Worm (Caenorhabditis elegans) whole organism, L1 larva: ENCODE results near the gene cyp-14A2.
A peak's percentile ranks its signal among the peaks of the same experiment; 100 is the strongest.

Experiments
- C16A3.4 ChIP-seq: fragments of 150-350 bp; optimal IDR thresholded peaks from 2 replicates; lab custom pipeline; 2014; ENCODE audit warnings: missing biosample characterization, missing genetic modification characterization
- C34B4.2 ChIP-seq: sonication (generic microtip); optimal IDR thresholded peaks from 2 replicates; lab custom pipeline; 2017; ENCODE audit warnings: mild to moderate bottlenecking, missing genetic modification characterization, missing compliant biosample characterization
- F16B12.6 ChIP-seq: fragments of 150-350 bp; optimal IDR thresholded peaks from 2 replicates; lab custom pipeline; 2014; ENCODE audit warnings: missing biosample characterization, missing genetic modification characterization
- aha-1 ChIP-seq: fragments of 150-350 bp; optimal IDR thresholded peaks from 2 replicates; lab custom pipeline; 2014; ENCODE audit warnings: missing biosample characterization, missing genetic modification characterization
- alr-1 ChIP-seq: fragments of 200-800 bp; sonication (Bioruptor generic); optimal IDR thresholded peaks from 2 replicates; lab custom pipeline; 2018; ENCODE audit warnings: borderline replicate concordance, mild to moderate bottlenecking, missing genetic modification characterization, missing compliant biosample characterization
- aly-2 ChIP-seq: fragments of 150-350 bp; optimal IDR thresholded peaks from 2 replicates; lab custom pipeline; 2014; ENCODE audit warnings: missing biosample characterization, missing genetic modification characterization
- blmp-1 ChIP-seq: fragments of 150-350 bp; optimal IDR thresholded peaks from 2 replicates; lab custom pipeline; 2014; ENCODE audit warnings: missing biosample characterization, missing genetic modification characterization
- ceh-82 ChIP-seq, 3 experiments: fragments of 150-350 bp in 1 of 3; sonication (generic microtip) in 2 of 3; optimal IDR thresholded peaks; 2 replicates each; lab custom pipeline; 2014 to 2017; ENCODE audit warnings: missing biosample characterization in 3 of 3, missing genetic modification characterization in 3 of 3
- ceh-90 ChIP-seq: sonication (generic microtip); optimal IDR thresholded peaks from 2 replicates; lab custom pipeline; 2016; ENCODE audit warnings: missing genetic modification characterization, missing compliant biosample characterization
- ces-1 ChIP-seq: fragments of 150-350 bp; optimal IDR thresholded peaks from 2 replicates; lab custom pipeline; 2014; ENCODE audit warnings: missing biosample characterization, missing genetic modification reagents, missing genetic modification characterization
- efl-1 ChIP-seq, 4 experiments: fragments of 150-350 bp; optimal IDR thresholded peaks in 3 of 4; peaks in 1 of 4; 1 replicate in 1 of 4; 2 replicates in 3 of 4; lab custom pipeline; 2014; ENCODE audit warnings: missing biosample characterization in 2 of 4, missing genetic modification characterization in 2 of 4, missing genetic modification reagents in 2 of 4
- egl-13 ChIP-seq: sonication (generic microtip); optimal IDR thresholded peaks from 2 replicates; lab custom pipeline; 2016; ENCODE audit warnings: missing genotype, missing genetic modification reagents, missing genetic modification characterization, missing compliant biosample characterization
- egl-27 ChIP-seq, 2 experiments: fragments of 150-350 bp in 1 of 2; sonication (generic microtip); optimal IDR thresholded peaks; 3 replicates each; lab custom pipeline; 2017 to 2018; ENCODE audit warnings: missing biosample characterization in 2 of 2, missing genetic modification characterization in 2 of 2, missing genetic modification reagents in 2 of 2
- elt-2 ChIP-seq: sonication (generic microtip); optimal IDR thresholded peaks from 2 replicates; lab custom pipeline; 2016; ENCODE audit warnings: missing genetic modification characterization, mild to moderate bottlenecking, inconsistent platforms, missing compliant biosample characterization, missing genetic modification reagents
- ets-5 ChIP-seq: fragments of 200-800 bp; sonication (Bioruptor generic); IDR thresholded peaks from 2 replicates; pipeline ENCODE4 v1.3.6; 2022; ENCODE audit warnings: missing genetic modification characterization, missing compliant biosample characterization
- fkh-4 ChIP-seq: sonication (generic microtip); optimal IDR thresholded peaks from 2 replicates; lab custom pipeline; 2016; ENCODE audit warnings: missing compliant biosample characterization, missing genetic modification characterization, borderline replicate concordance
- fkh-8 ChIP-seq: sonication (generic microtip); optimal IDR thresholded peaks from 2 replicates; lab custom pipeline; 2016; ENCODE audit warnings: mild to moderate bottlenecking, missing genetic modification characterization, missing compliant biosample characterization
- fos-1 ChIP-seq: fragments of 150-350 bp; optimal IDR thresholded peaks from 2 replicates; lab custom pipeline; 2014; ENCODE audit warnings: missing biosample characterization, missing genetic modification characterization
- grh-1 ChIP-seq: fragments of 200-800 bp; sonication (Bioruptor generic); IDR thresholded peaks from 2 replicates; pipeline ENCODE4 v1.3.6; 2022; ENCODE audit warnings: missing genetic modification reagents, missing genetic modification characterization, missing compliant biosample characterization
- hlh-17 ChIP-seq: fragments of 200-800 bp; sonication (Bioruptor generic); optimal IDR thresholded peaks from 2 replicates; lab custom pipeline; 2018; ENCODE audit warnings: missing genetic modification characterization, mild to moderate bottlenecking, missing compliant biosample characterization, moderate library complexity, borderline replicate concordance
- hpl-2 ChIP-seq: fragments of 150-350 bp; optimal IDR thresholded peaks from 2 replicates; lab custom pipeline; 2014; ENCODE audit warnings: missing biosample characterization, missing genetic modification reagents, missing genetic modification characterization
- irx-1 ChIP-seq: sonication (generic microtip); optimal IDR thresholded peaks from 2 replicates; lab custom pipeline; 2016; ENCODE audit warnings: missing genetic modification characterization, missing compliant biosample characterization
- jun-1 ChIP-seq: fragments of 150-350 bp; optimal IDR thresholded peaks from 2 replicates; lab custom pipeline; 2014; ENCODE audit warnings: missing biosample characterization, missing genetic modification reagents, missing genetic modification characterization
- lin-13 ChIP-seq: fragments of 150-350 bp; optimal IDR thresholded peaks from 2 replicates; lab custom pipeline; 2014; ENCODE audit warnings: missing biosample characterization, missing genetic modification reagents, missing genetic modification characterization
- lin-14 ChIP-seq: fragments of 200-800 bp; sonication (Bioruptor generic); optimal IDR thresholded peaks from 2 replicates; lab custom pipeline; 2018; ENCODE audit warnings: mild to moderate bottlenecking, missing genetic modification characterization, moderate library complexity, missing compliant biosample characterization
- lin-15B ChIP-seq: fragments of 150-350 bp; sonication (generic microtip); optimal IDR thresholded peaks from 3 replicates; lab custom pipeline; 2014; ENCODE audit warnings: missing biosample characterization, missing genetic modification characterization
- lin-35 ChIP-seq, 2 experiments: fragments of 150-350 bp; optimal IDR thresholded peaks; 2 replicates each; lab custom pipeline; 2014; ENCODE audit warnings: missing biosample characterization in 2 of 2, missing genetic modification characterization in 2 of 2, missing genetic modification reagents in 2 of 2
- lir-3 ChIP-seq: sonication (generic microtip); optimal IDR thresholded peaks from 2 replicates; lab custom pipeline; 2016; ENCODE audit warnings: mild to moderate bottlenecking, missing genetic modification characterization, moderate library complexity, missing compliant biosample characterization; ENCODE audit not compliant: poor library complexity
- mef-2 ChIP-seq: fragments of 150-350 bp; optimal IDR thresholded peaks from 2 replicates; lab custom pipeline; 2014; ENCODE audit warnings: missing biosample characterization, missing genetic modification characterization
- mep-1 ChIP-seq: fragments of 150-350 bp; optimal IDR thresholded peaks from 2 replicates; lab custom pipeline; 2014; ENCODE audit warnings: missing biosample characterization, missing genetic modification characterization
- nhr-237 ChIP-seq: fragments of 150-350 bp; optimal IDR thresholded peaks from 2 replicates; lab custom pipeline; 2014; ENCODE audit warnings: missing biosample characterization, missing genetic modification characterization
- nhr-28 ChIP-seq: fragments of 150-350 bp; optimal IDR thresholded peaks from 2 replicates; lab custom pipeline; 2014; ENCODE audit warnings: missing biosample characterization, missing genetic modification characterization
- nhr-76 ChIP-seq: sonication (generic microtip); optimal IDR thresholded peaks from 2 replicates; lab custom pipeline; 2017; ENCODE audit warnings: missing biosample characterization, missing genetic modification characterization
- nhr-77 ChIP-seq: fragments of 150-350 bp; optimal IDR thresholded peaks from 2 replicates; lab custom pipeline; 2014; ENCODE audit warnings: missing biosample characterization, missing genetic modification characterization
- nhr-84 ChIP-seq: sonication (generic microtip); optimal IDR thresholded peaks from 2 replicates; lab custom pipeline; 2017; ENCODE audit warnings: missing biosample characterization, missing genetic modification characterization
- nhr-85 ChIP-seq: sonication (generic microtip); peaks from one replicate; lab custom pipeline; 2016; ENCODE audit warnings: missing genetic modification characterization, inconsistent platforms, missing compliant biosample characterization
- nhr-90 ChIP-seq: sonication (generic microtip); optimal IDR thresholded peaks from 2 replicates; lab custom pipeline; 2016; ENCODE audit warnings: mild to moderate bottlenecking, missing genetic modification characterization, missing compliant biosample characterization; ENCODE audit not compliant: poor library complexity
- pag-3 ChIP-seq: sonication (generic microtip); optimal IDR thresholded peaks from 2 replicates; lab custom pipeline; 2017; ENCODE audit warnings: missing genetic modification characterization, mild to moderate bottlenecking, missing compliant biosample characterization, antibody characterized with exemption, borderline replicate concordance; ENCODE audit not compliant: insufficient read depth
- skn-1 ChIP-seq: fragments of 150-350 bp; optimal IDR thresholded peaks from 2 replicates; lab custom pipeline; 2014; ENCODE audit warnings: missing biosample characterization, missing genetic modification characterization
- snpc-4 ChIP-seq: fragments of 150-350 bp; optimal IDR thresholded peaks from 2 replicates; lab custom pipeline; 2014; ENCODE audit warnings: missing biosample characterization, missing genetic modification characterization
- snu-23 ChIP-seq: sonication (generic microtip); optimal IDR thresholded peaks from 2 replicates; lab custom pipeline; 2016; ENCODE audit warnings: missing genetic modification characterization, missing compliant biosample characterization
- sox-4 ChIP-seq: sonication (generic microtip); optimal IDR thresholded peaks from 2 replicates; lab custom pipeline; 2016; ENCODE audit warnings: missing genetic modification characterization, missing compliant biosample characterization
- sptf-1 ChIP-seq: fragments of 150-350 bp; optimal IDR thresholded peaks from 2 replicates; lab custom pipeline; 2014; ENCODE audit warnings: missing biosample characterization, missing genetic modification characterization
- sup-37 ChIP-seq: fragments of 200-800 bp; sonication (Bioruptor generic); optimal IDR thresholded peaks from 2 replicates; lab custom pipeline; 2018; ENCODE audit warnings: mild to moderate bottlenecking, missing genetic modification characterization, missing compliant biosample characterization
- swsn-7 ChIP-seq: sonication (generic microtip); optimal IDR thresholded peaks from 2 replicates; lab custom pipeline; 2016; ENCODE audit warnings: missing genetic modification characterization, missing compliant biosample characterization
- tbx-2 ChIP-seq: sonication (generic microtip); optimal IDR thresholded peaks from 2 replicates; lab custom pipeline; 2016; ENCODE audit warnings: missing genetic modification characterization, missing compliant biosample characterization
- tlp-1 ChIP-seq: fragments of 150-350 bp; optimal IDR thresholded peaks from 2 replicates; lab custom pipeline; 2014; ENCODE audit warnings: missing biosample characterization, missing genetic modification characterization
- unc-130 ChIP-seq: fragments of 150-350 bp; optimal IDR thresholded peaks from 2 replicates; lab custom pipeline; 2017; ENCODE audit warnings: missing biosample characterization, missing genetic modification characterization, inconsistent platforms
- unc-30 ChIP-seq: sonication (generic microtip); optimal IDR thresholded peaks from 2 replicates; lab custom pipeline; 2017; ENCODE audit warnings: missing biosample characterization, missing genetic modification characterization
- unc-86 ChIP-seq: sonication (generic microtip); optimal IDR thresholded peaks from 2 replicates; lab custom pipeline; 2016; ENCODE audit warnings: missing genetic modification characterization, missing compliant biosample characterization
- vab-15 ChIP-seq: sonication (generic microtip); optimal IDR thresholded peaks from 2 replicates; lab custom pipeline; 2017; ENCODE audit warnings: missing genotype, mild to moderate bottlenecking, missing genetic modification characterization, missing compliant biosample characterization
- xbp-1 ChIP-seq: sonication (generic microtip); optimal IDR thresholded peaks from 2 replicates; lab custom pipeline; 2016; ENCODE audit warnings: missing genetic modification characterization, missing compliant biosample characterization
- ztf-4 ChIP-seq: fragments of 150-350 bp; optimal IDR thresholded peaks from 2 replicates; lab custom pipeline; 2014; ENCODE audit warnings: missing biosample characterization, missing genetic modification characterization

Gene cyp-14A2

DNA sequence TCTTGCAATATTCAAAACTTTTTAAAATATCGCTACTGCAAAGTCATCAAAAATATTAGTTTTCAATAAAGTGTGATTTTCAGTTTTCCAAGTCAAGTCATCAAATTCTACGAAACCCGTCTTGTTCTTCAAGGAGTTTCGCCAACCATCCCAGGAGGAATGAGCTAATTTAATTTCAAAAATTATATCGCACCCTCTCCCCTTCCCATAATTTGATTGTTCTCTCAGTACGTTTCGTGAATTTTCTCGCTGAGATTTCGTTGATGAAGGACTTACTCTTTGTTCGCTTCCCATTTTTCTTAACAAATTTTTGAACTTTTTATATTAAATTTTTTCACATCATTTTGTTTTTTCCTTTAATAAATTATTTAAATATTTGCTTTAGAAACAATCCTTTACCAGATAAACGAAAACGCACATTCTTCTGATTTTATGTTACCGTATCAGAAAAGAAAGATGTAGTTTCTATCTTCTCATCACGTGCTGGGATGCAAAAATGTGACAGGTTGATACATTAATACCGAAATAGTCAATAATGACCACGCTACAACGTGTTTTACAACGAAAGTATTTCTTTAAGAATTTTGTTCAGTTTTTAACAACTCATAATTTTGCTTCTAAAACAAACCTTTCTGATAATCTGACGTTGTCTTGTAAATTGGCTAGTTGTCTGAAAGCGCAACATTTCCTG, 22.7 kb downstream of the cyp-14A2 start:
- TF ChIP-seq fkh-4 (tag; lab: Kevin White, UChicago) (no peak), ceh-90 (no peak), snpc-4 (tag; lab: Kevin White, UChicago) (no peak), skn-1 (tag; lab: Kevin White, UChicago) (no peak), snu-23 (GFP tag; lab: Kevin White, UChicago) (peak; percentile 56), C16A3.4 (tag; lab: Kevin White, UChicago) (no peak), lin-15B (tag; lab: Kevin White, UChicago) (no peak), egl-13 (tag; lab: Kevin White, UChicago) (no peak), nhr-77 (tag; lab: Kevin White, UChicago) (no peak), mef-2 (no peak), ets-5 (GFP tag; lab: Robert Waterston, UW) (no peak), sox-4 (tag; lab: Kevin White, UChicago) (no peak), unc-30 (tag; lab: Kevin White, UChicago) (no peak), nhr-90 (tag; lab: Kevin White, UChicago) (peak; percentile 41), xbp-1 (tag; lab: Kevin White, UChicago) (no peak), mep-1 (tag; lab: Kevin White, UChicago) (no peak), fos-1 (tag; lab: Kevin White, UChicago) (no peak), ztf-4 (tag; lab: Kevin White, UChicago) (no peak), efl-1 (optimal IDR thresholded peaks at IDR 0.05; lab: Kevin White, UChicago) (no peak), efl-1 (GFP tag; optimal IDR thresholded peaks at IDR 0.05 in 1 of 2; lab: Kevin White, UChicago) (no peak), unc-130 (no peak), C34B4.2 (tag; lab: Kevin White, UChicago) (no peak), aly-2 (tag; lab: Kevin White, UChicago) (no peak), pag-3 (no peak), vab-15 (tag; lab: Kevin White, UChicago) (no peak), unc-86 (no peak), tbx-2 (tag; lab: Kevin White, UChicago) (no peak), lin-35 (GFP tag; optimal IDR thresholded peaks at IDR 0.05; lab: Kevin White, UChicago) (peak in 1 of 2 experiments; percentile 65), aha-1 (no peak), egl-27 (tag; optimal IDR thresholded peaks at IDR 0.05; lab: Kevin White, UChicago) (no peak), elt-2 (tag; lab: Kevin White, UChicago) (peak; percentile 0), nhr-237 (tag; lab: Kevin White, UChicago) (no peak), lin-14 (GFP tag; lab: Kevin White, UChicago) (peak; percentile 46), F16B12.6 (tag; lab: Kevin White, UChicago) (no peak), nhr-84 (tag; lab: Kevin White, UChicago) (no peak), hlh-17 (GFP tag; lab: Kevin White, UChicago) (no peak), ces-1 (GFP tag; lab: Kevin White, UChicago) (no peak), sptf-1 (tag; lab: Kevin White, UChicago) (no peak), nhr-28 (tag; lab: Kevin White, UChicago) (no peak), tlp-1 (tag; lab: Kevin White, UChicago) (no peak), lir-3 (tag; lab: Kevin White, UChicago) (no peak), lin-13 (GFP tag; lab: Kevin White, UChicago) (no peak), ceh-82 (tag; optimal IDR thresholded peaks at IDR 0.05; lab: Kevin White, UChicago) (no peak), swsn-7 (tag; lab: Kevin White, UChicago) (no peak), nhr-85 (tag; lab: Kevin White, UChicago) (peak; percentile 86), nhr-76 (tag; lab: Kevin White, UChicago) (no peak), hpl-2 (GFP tag; lab: Kevin White, UChicago) (no peak), grh-1 (GFP tag; lab: Robert Waterston, UW) (no peak), alr-1 (tag; lab: Kevin White, UChicago) (no peak), sup-37 (no peak), jun-1 (tag; lab: Kevin White, UChicago) (no peak), blmp-1 (tag; lab: Kevin White, UChicago) (peak; percentile 64), irx-1 (tag; lab: Kevin White, UChicago) (no peak), fkh-8 (no peak)
